Fruit fly (Drosophila melanogaster) whole organism, embryonic: ENCODE data around the gene Oseg1.

Source experiments
- B-H1 ChIP-seq: fragments of 200-800 bp; sonication (Bioruptor generic); IDR thresholded peaks from 3 replicates; pipeline ENCODE4 v1.3.6; 2022; ENCODE audit warnings: missing biosample characterization, missing genetic modification characterization
- BEAF-32 ChIP-seq: fragments of 200-800 bp; sonication (Bioruptor generic); optimal IDR thresholded peaks from 3 replicates; lab custom pipeline; 2017; ENCODE audit warnings: missing biosample characterization, missing genetic modification characterization, mild to moderate bottlenecking, moderate library complexity, missing genetic modification reagents
- Bdp1 ChIP-seq: fragments of 200-800 bp; sonication (Bioruptor generic); optimal IDR thresholded peaks from 3 replicates; lab custom pipeline; 2016; ENCODE audit warnings: missing biosample characterization, missing genetic modification characterization
- Bgb ChIP-seq: fragments of 200-800 bp; sonication (Bioruptor generic); IDR thresholded peaks from 2 replicates; pipeline ENCODE4 v1.3.6; 2022; ENCODE audit warnings: missing biosample characterization, missing genetic modification characterization; ENCODE audit not compliant: partially characterized antibody
- BtbVII ChIP-seq: fragments of 200-800 bp; sonication (Bioruptor generic); optimal IDR thresholded peaks from 3 replicates; lab custom pipeline; 2017; ENCODE audit warnings: missing biosample characterization, mild to moderate bottlenecking, missing genetic modification characterization
- CG12299 ChIP-seq: fragments of 200-800 bp; sonication (Bioruptor generic); optimal IDR thresholded peaks from 2 replicates; lab custom pipeline; 2018; ENCODE audit warnings: missing biosample characterization, mild to moderate bottlenecking, missing genetic modification characterization
- CG16813 ChIP-seq: fragments of 200-800 bp; sonication (Bioruptor generic); IDR thresholded peaks from 3 replicates; pipeline ENCODE4 v1.3.6; 2022; ENCODE audit warnings: missing biosample characterization, missing genetic modification characterization; ENCODE audit not compliant: partially characterized antibody
- CG18599 ChIP-seq: fragments of 200-800 bp; sonication (Bioruptor generic); optimal IDR thresholded peaks from 3 replicates; lab custom pipeline; 2017; ENCODE audit warnings: missing biosample characterization, missing genetic modification characterization, mild to moderate bottlenecking, moderate library complexity, missing genetic modification reagents
- CG2116 ChIP-seq: fragments of 200-800 bp; sonication (Bioruptor generic); optimal IDR thresholded peaks from 3 replicates; lab custom pipeline; 2018; ENCODE audit warnings: missing biosample characterization, mild to moderate bottlenecking, missing genetic modification characterization
- CG34224 ChIP-seq: fragments of 200-800 bp; sonication (Bioruptor generic); IDR thresholded peaks from 3 replicates; pipeline ENCODE4 v1.3.6; 2022; ENCODE audit warnings: missing biosample characterization, missing genetic modification characterization; ENCODE audit not compliant: partially characterized antibody
- CG6791 ChIP-seq: fragments of 200-800 bp; sonication (Bioruptor generic); IDR thresholded peaks from 3 replicates; pipeline ENCODE4 v1.3.6; 2022; ENCODE audit warnings: missing biosample characterization, missing genetic modification characterization; ENCODE audit not compliant: partially characterized antibody
- CG7745 ChIP-seq: fragments of 200-800 bp; sonication (Bioruptor generic); optimal IDR thresholded peaks from 2 replicates; lab custom pipeline; 2018; ENCODE audit warnings: missing biosample characterization, mild to moderate bottlenecking, missing genetic modification characterization, moderate library complexity
- CG7963 ChIP-seq: fragments of 200-800 bp; sonication (Bioruptor generic); IDR thresholded peaks from 3 replicates; pipeline ENCODE4 v1.3.6; 2022; ENCODE audit warnings: missing biosample characterization, missing genetic modification characterization; ENCODE audit not compliant: partially characterized antibody
- CG9437 ChIP-seq: fragments of 200-800 bp; sonication (Bioruptor generic); optimal IDR thresholded peaks from 2 replicates; lab custom pipeline; 2018; ENCODE audit warnings: missing biosample characterization, mild to moderate bottlenecking, missing genetic modification characterization
- CTCF ChIP-seq: fragments of 200-800 bp; sonication (Bioruptor generic); optimal IDR thresholded peaks from 2 replicates; lab custom pipeline; 2017; ENCODE audit warnings: missing biosample characterization, mild to moderate bottlenecking, missing genetic modification characterization, moderate library complexity
- Deaf1 ChIP-seq: fragments of 200-800 bp; optimal IDR thresholded peaks from 3 replicates; lab custom pipeline; 2019; ENCODE audit warnings: missing biosample characterization, mild to moderate bottlenecking, missing genetic modification characterization, moderate library complexity
- Dll ChIP-seq: fragments of 200-800 bp; sonication (Bioruptor generic); IDR thresholded peaks from 4 replicates; pipeline ENCODE4 v1.3.6; 2022; ENCODE audit warnings: missing biosample characterization, missing genetic modification characterization; ENCODE audit not compliant: partially characterized antibody
- Doc3 ChIP-seq: fragments of 200-800 bp; sonication (Bioruptor generic); IDR thresholded peaks from 3 replicates; pipeline ENCODE4 v1.3.6; 2022; ENCODE audit warnings: missing biosample characterization, missing genetic modification characterization; ENCODE audit not compliant: partially characterized antibody
- Dp ChIP-seq: fragments of 200-800 bp; sonication (Bioruptor generic); optimal IDR thresholded peaks from 2 replicates; lab custom pipeline; 2018; ENCODE audit warnings: missing biosample characterization, mild to moderate bottlenecking, missing genetic modification characterization, moderate library complexity
- E2f2 ChIP-seq: fragments of 200-800 bp; sonication (Bioruptor generic); IDR thresholded peaks from 2 replicates; pipeline ENCODE4 v1.3.6; 2022; ENCODE audit warnings: missing biosample characterization, missing genetic modification characterization
- GATAe ChIP-seq: fragments of 200-800 bp; sonication (Bioruptor generic); conservative IDR thresholded peaks from 2 replicates; pipeline ENCODE4 v1.3.6; 2022; ENCODE audit warnings: missing biosample characterization, missing genetic modification characterization
- Hey ChIP-seq: fragments of 200-800 bp; sonication (Bioruptor generic); optimal IDR thresholded peaks from 3 replicates; lab custom pipeline; 2018; ENCODE audit warnings: missing biosample characterization, mild to moderate bottlenecking, missing genetic modification characterization
- Oli ChIP-seq: fragments of 200-800 bp; sonication (Bioruptor generic); optimal IDR thresholded peaks from 2 replicates; lab custom pipeline; 2018; ENCODE audit warnings: missing biosample characterization, mild to moderate bottlenecking, missing genetic modification characterization, moderate library complexity
- Opbp ChIP-seq: fragments of 200-800 bp; sonication (Bioruptor generic); IDR thresholded peaks from 3 replicates; pipeline ENCODE4 v1.3.6; 2022; ENCODE audit warnings: missing biosample characterization, missing genetic modification characterization; ENCODE audit not compliant: partially characterized antibody
- amos ChIP-seq: fragments of 200-800 bp; sonication (Bioruptor generic); IDR thresholded peaks from 2 replicates; pipeline ENCODE4 v1.3.6; 2022; ENCODE audit warnings: missing biosample characterization, missing genetic modification characterization; ENCODE audit not compliant: partially characterized antibody
- bbx ChIP-seq: fragments of 200-800 bp; sonication (Bioruptor generic); IDR thresholded peaks from 2 replicates; pipeline ENCODE4 v1.3.6; 2022; ENCODE audit warnings: missing biosample characterization, missing genetic modification characterization; ENCODE audit not compliant: partially characterized antibody
- chif ChIP-seq, 2 experiments: fragments of 200-800 bp; sonication (Bioruptor generic); optimal IDR thresholded peaks; 3 replicates each; lab custom pipeline; 2016; ENCODE audit warnings: missing biosample characterization in 2 of 2, missing genetic modification characterization in 2 of 2
- chinmo ChIP-seq: fragments of 200-800 bp; sonication (Bioruptor generic); IDR thresholded peaks from 4 replicates; pipeline ENCODE4 v1.3.6; 2022; ENCODE audit warnings: missing biosample characterization, missing genetic modification characterization; ENCODE audit not compliant: partially characterized antibody
- ci ChIP-seq: fragments of 200-800 bp; sonication (Bioruptor generic); IDR thresholded peaks from 3 replicates; pipeline ENCODE4 v1.3.6; 2022; ENCODE audit warnings: missing biosample characterization, missing genetic modification characterization
- en ChIP-seq: fragments of 200-800 bp; sonication (Bioruptor generic); optimal IDR thresholded peaks from 2 replicates; lab custom pipeline; 2016; ENCODE audit warnings: missing biosample characterization, missing genetic modification characterization
- exex ChIP-seq: fragments of 200-800 bp; sonication (Bioruptor generic); optimal IDR thresholded peaks from 4 replicates; lab custom pipeline; 2018; ENCODE audit warnings: missing biosample characterization, mild to moderate bottlenecking, missing genetic modification characterization, moderate library complexity
- kah ChIP-seq: fragments of 200-800 bp; sonication (Bioruptor generic); optimal IDR thresholded peaks from 2 replicates; lab custom pipeline; 2018; ENCODE audit warnings: missing biosample characterization, mild to moderate bottlenecking, missing genetic modification characterization
- knrl ChIP-seq: fragments of 200-800 bp; sonication (Bioruptor generic); IDR thresholded peaks from 3 replicates; pipeline ENCODE4 v1.3.6; 2022; ENCODE audit warnings: missing biosample characterization, missing genetic modification characterization; ENCODE audit not compliant: partially characterized antibody
- nom ChIP-seq: fragments of 200-800 bp; sonication (Bioruptor generic); optimal IDR thresholded peaks from 2 replicates; lab custom pipeline; 2017; ENCODE audit warnings: missing biosample characterization, missing genetic modification characterization, mild to moderate bottlenecking, moderate library complexity, missing genetic modification reagents
- sens-2 ChIP-seq: fragments of 200-800 bp; sonication (Bioruptor generic); IDR thresholded peaks from 2 replicates; pipeline ENCODE4 v1.3.6; 2022; ENCODE audit warnings: missing biosample characterization, missing genetic modification characterization
- sna ChIP-seq: fragments of 200-800 bp; sonication (Bioruptor generic); IDR thresholded peaks from 2 replicates; pipeline ENCODE4 v1.3.6; 2022; ENCODE audit warnings: missing biosample characterization, missing genetic modification characterization; ENCODE audit not compliant: partially characterized antibody
- stwl ChIP-seq: fragments of 200-800 bp; sonication (Bioruptor generic); optimal IDR thresholded peaks from 3 replicates; lab custom pipeline; 2018; ENCODE audit warnings: missing biosample characterization, mild to moderate bottlenecking, missing genetic modification characterization, moderate library complexity
- vnd ChIP-seq: fragments of 200-800 bp; sonication (Bioruptor generic); IDR thresholded peaks from 3 replicates; pipeline ENCODE4 v1.3.6; 2022; ENCODE audit warnings: missing biosample characterization, missing genetic modification characterization; ENCODE audit not compliant: partially characterized antibody
- zen2 ChIP-seq: fragments of 200-800 bp; sonication (Bioruptor generic); IDR thresholded peaks from 3 replicates; pipeline ENCODE4 v1.3.6; 2022; ENCODE audit warnings: missing biosample characterization, missing genetic modification characterization; ENCODE audit not compliant: partially characterized antibody

Gene Oseg1

DNA sequence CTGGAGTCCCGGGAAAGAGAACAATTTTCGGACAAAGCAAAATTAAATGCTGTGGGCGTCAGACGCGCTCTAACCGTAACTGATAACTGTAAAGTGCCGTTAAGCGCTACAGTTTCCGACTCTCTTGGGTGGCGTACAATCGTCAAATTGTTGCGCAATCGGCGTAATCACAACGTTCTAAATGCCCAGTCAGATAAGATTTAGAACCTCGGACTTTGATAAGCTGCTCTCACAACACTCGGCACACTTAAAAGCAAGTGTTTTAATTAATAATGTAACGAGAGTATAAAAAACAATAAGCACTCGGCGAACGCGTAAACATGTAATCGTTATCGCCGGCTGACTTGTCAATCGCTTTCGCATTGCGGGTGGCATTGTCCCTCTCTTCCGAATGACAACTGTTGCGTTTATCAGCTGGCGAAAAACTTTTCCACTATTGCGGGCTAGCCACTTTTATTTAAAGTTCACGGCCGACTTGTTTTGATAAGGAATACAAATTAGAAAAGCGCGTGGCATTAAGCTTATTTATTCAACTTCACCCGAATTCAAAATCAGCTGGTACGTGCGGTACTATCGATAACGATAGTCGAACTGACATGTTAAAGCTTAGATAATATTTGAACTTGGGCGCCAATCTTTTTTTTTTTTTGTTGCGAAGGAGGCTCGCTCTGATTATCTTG is 53.7 kb downstream of the Oseg1 start (continued):
- no peak for TF ChIP-seq Bdp1 (GFP tag; lab: Kevin White, UChicago)
- TF ChIP-seq BtbVII (GFP tag; lab: Kevin White, UChicago) = no peak
- peak; percentile 49; the same call in 1 of the 2 replicates for TF ChIP-seq sens-2 (GFP tag; lab: Robert Waterston, UW)
- TF ChIP-seq CG16813 (GFP tag; lab: Robert Waterston, UW) = peak; percentile 52; the same call in 1 of the 3 replicates
- TF ChIP-seq chif (GFP tag; optimal IDR thresholded peaks at IDR 0.05; lab: Kevin White, UChicago) = no peak
- peak; percentile 62 for TF ChIP-seq BEAF-32 (GFP tag; lab: Kevin White, UChicago)
- peak; percentile 75; the same call in 3 of the 4 replicates for TF ChIP-seq chinmo (GFP tag; lab: Robert Waterston, UW)
- no peak for TF ChIP-seq B-H1
- no peak for TF ChIP-seq nom (GFP tag; lab: Kevin White, UChicago)
- peak; percentile 74 for TF ChIP-seq CG6791
- peak; percentile 57; the same call in 1 of the 2 replicates for TF ChIP-seq bbx (GFP tag; lab: Robert Waterston, UW)
- TF ChIP-seq exex (tag; lab: Kevin White, UChicago) = peak; percentile 97
- peak; percentile 14; the same call in 1 of the 3 replicates for TF ChIP-seq zen2 (GFP tag; lab: Robert Waterston, UW)
- TF ChIP-seq E2f2 (GFP tag; lab: Robert Waterston, UW) = peak; percentile 88
- peak; percentile 66; the same call in 1 of the 2 replicates for TF ChIP-seq sna (GFP tag; lab: Robert Waterston, UW)
- no peak; the same call in 2 of the 3 replicates for TF ChIP-seq Opbp
- TF ChIP-seq amos (GFP tag; lab: Robert Waterston, UW) = peak; percentile 62; the same call in 1 of the 2 replicates
- peak; percentile 74; the same call in 3 of the 4 replicates for TF ChIP-seq Dll (GFP tag; lab: Robert Waterston, UW)
- peak; percentile 60 for TF ChIP-seq Bgb (GFP tag; lab: Robert Waterston, UW)
- peak; percentile 50 for TF ChIP-seq GATAe (GFP tag; lab: Robert Waterston, UW)
- TF ChIP-seq CG7963 = 0 out of 3 replicates have a peak, but pooled peaks have one; percentile 17
- peak; percentile 45 for TF ChIP-seq Deaf1 (tag; lab: Kevin White, UChicago)
- 0 out of 3 replicates have a peak, but pooled peaks have one; percentile 37 for TF ChIP-seq knrl
- TF ChIP-seq CG9437 (GFP tag; lab: Kevin White, UChicago) = peak; percentile 10
- peak; percentile 55; the same call in 2 of the 3 replicates for TF ChIP-seq ci
- peak; percentile 38 for TF ChIP-seq CTCF (GFP tag; lab: Kevin White, UChicago)
- peak; percentile 83 for TF ChIP-seq Dp
- TF ChIP-seq stwl = peak; percentile 22
- peak; percentile 51; the same call in 1 of the 3 replicates for TF ChIP-seq Doc3 (GFP tag; lab: Robert Waterston, UW)
- no peak for TF ChIP-seq Oli (tag; lab: Kevin White, UChicago)
- peak; percentile 46 for TF ChIP-seq Hey (tag; lab: Kevin White, UChicago)
- TF ChIP-seq en (GFP tag; lab: Kevin White, UChicago) = no peak
- TF ChIP-seq CG2116 (GFP tag; lab: Kevin White, UChicago) = peak; percentile 58
- no peak for TF ChIP-seq CG12299
- TF ChIP-seq CG7745 (tag; lab: Kevin White, UChicago) = no peak
- peak; percentile 5 for TF ChIP-seq CG18599
- TF ChIP-seq vnd (GFP tag; lab: Robert Waterston, UW) = peak; percentile 70; the same call in 1 of the 3 replicates
- peak; percentile 75 for TF ChIP-seq CG34224 (GFP tag; lab: Robert Waterston, UW)
- peak; percentile 5 for TF ChIP-seq kah (GFP tag; lab: Kevin White, UChicago)
